Worm (Caenorhabditis elegans) whole organism, L4 larva: Measurements from ENCODE around the gene fil-2.

Source experiments
- D1046.2 ChIP-seq: fragments of 200-800 bp; sonication (Bioruptor generic); IDR thresholded peaks from 2 replicates; pipeline ENCODE4 v1.3.6; 2022; ENCODE audit warnings: missing genetic modification characterization, missing compliant biosample characterization
- F10B5.3 ChIP-seq: sonication (generic microtip); optimal IDR thresholded peaks from 2 replicates; lab custom pipeline; 2016; ENCODE audit warnings: mild to moderate bottlenecking, missing genetic modification characterization, missing compliant biosample characterization
- F37D6.2 ChIP-seq: sonication (generic microtip); optimal IDR thresholded peaks from 2 replicates; lab custom pipeline; 2016; ENCODE audit warnings: mild to moderate bottlenecking, missing genetic modification characterization, missing compliant biosample characterization
- T20F7.1 ChIP-seq: fragments of 200-800 bp; sonication (Bioruptor generic); optimal IDR thresholded peaks from 2 replicates; lab custom pipeline; 2018; ENCODE audit warnings: mild to moderate bottlenecking, missing genetic modification characterization, missing compliant biosample characterization
- aha-1 ChIP-seq: fragments of 150-350 bp; peaks from one replicate; lab custom pipeline; 2014; ENCODE audit warnings: missing biosample characterization, missing genetic modification characterization
- aly-2 ChIP-seq: sonication (generic microtip); optimal IDR thresholded peaks from 2 replicates; lab custom pipeline; 2018; ENCODE audit warnings: missing biosample characterization, missing genetic modification characterization
- ceh-20 ChIP-seq: fragments of 200-800 bp; sonication (Bioruptor generic); IDR thresholded peaks from 2 replicates; pipeline ENCODE4 v1.3.6; 2022; ENCODE audit warnings: missing genetic modification reagents, missing genetic modification characterization, missing compliant biosample characterization
- ceh-82 ChIP-seq: sonication (generic microtip); optimal IDR thresholded peaks from 2 replicates; lab custom pipeline; 2017; ENCODE audit warnings: missing biosample characterization, missing genetic modification characterization
- cey-2 ChIP-seq: sonication (generic microtip); optimal IDR thresholded peaks from 3 replicates; lab custom pipeline; 2017; ENCODE audit warnings: missing genetic modification characterization, mild to moderate bottlenecking, missing compliant biosample characterization, antibody characterized with exemption, borderline replicate concordance; ENCODE audit not compliant: insufficient read depth
- daf-16 ChIP-seq, 3 experiments: sonication (generic microtip); optimal IDR thresholded peaks; 2 replicates each; lab custom pipeline; 2016 to 2017; ENCODE audit warnings: missing genetic modification characterization in 3 of 3, missing genetic modification reagents in 3 of 3, mild to moderate bottlenecking in 2 of 3, missing compliant biosample characterization in 2 of 3, missing biosample characterization in 1 of 3, moderate library complexity in 1 of 3
- dmd-6 ChIP-seq: fragments of 200-800 bp; sonication (Bioruptor generic); IDR thresholded peaks from 2 replicates; pipeline ENCODE4 v1.3.6; 2022; ENCODE audit warnings: missing genetic modification reagents, missing genetic modification characterization, missing compliant biosample characterization
- dve-1 ChIP-seq: sonication (generic microtip); optimal IDR thresholded peaks from 2 replicates; lab custom pipeline; 2017; ENCODE audit warnings: antibody characterized with exemption, mild to moderate bottlenecking, missing genetic modification characterization, missing compliant biosample characterization; ENCODE audit not compliant: insufficient read depth
- gei-8 ChIP-seq: fragments of 200-800 bp; sonication (Bioruptor generic); optimal IDR thresholded peaks from 2 replicates; lab custom pipeline; 2018; ENCODE audit warnings: mild to moderate bottlenecking, missing genetic modification characterization, missing compliant biosample characterization
- hif-1 ChIP-seq, 2 experiments: sonication (generic microtip); optimal IDR thresholded peaks; 2 replicates each; lab custom pipeline; 2016 to 2017; ENCODE audit warnings: missing compliant biosample characterization in 2 of 2, missing genetic modification characterization in 2 of 2, missing genetic modification reagents in 2 of 2, missing genotype in 2 of 2, mild to moderate bottlenecking in 1 of 2
- hlh-11 ChIP-seq: fragments of 200-800 bp; sonication (Bioruptor generic); optimal IDR thresholded peaks from 2 replicates; lab custom pipeline; 2018; ENCODE audit warnings: mild to moderate bottlenecking, missing genetic modification characterization, missing compliant biosample characterization
- hlh-30 ChIP-seq: sonication (generic microtip); optimal IDR thresholded peaks from 2 replicates; lab custom pipeline; 2017; ENCODE audit warnings: antibody characterized with exemption, mild to moderate bottlenecking, missing genetic modification characterization, missing compliant biosample characterization; ENCODE audit not compliant: insufficient read depth
- lin-13 ChIP-seq: fragments of 150-350 bp; optimal IDR thresholded peaks from 2 replicates; lab custom pipeline; 2014; ENCODE audit warnings: missing biosample characterization, missing genetic modification reagents, missing genetic modification characterization
- lsy-2 ChIP-seq, 2 experiments: fragments of 150-350 bp in 1 of 2; sonication (generic microtip) in 1 of 2; optimal IDR thresholded peaks; 2 replicates each; lab custom pipeline; 2014 to 2017; ENCODE audit warnings: missing biosample characterization in 2 of 2, missing genetic modification characterization in 2 of 2
- madf-5 ChIP-seq, 2 experiments: fragments of 200-800 bp; sonication (Bioruptor generic); IDR thresholded peaks; 2 replicates each; pipeline ENCODE4 v1.3.6; 2022; ENCODE audit warnings: missing compliant biosample characterization in 2 of 2, missing genetic modification characterization in 2 of 2
- madf-9 ChIP-seq: fragments of 200-800 bp; sonication (Bioruptor generic); conservative IDR thresholded peaks from 2 replicates; pipeline ENCODE4 v1.3.6; 2022; ENCODE audit warnings: missing genetic modification reagents, missing genetic modification characterization, missing compliant biosample characterization
- mdl-1 ChIP-seq, 2 experiments: fragments of 150-350 bp in 1 of 2; sonication (generic microtip) in 1 of 2; optimal IDR thresholded peaks; 2 replicates each; lab custom pipeline; 2014 to 2017; ENCODE audit warnings: missing biosample characterization in 2 of 2, missing genetic modification characterization in 2 of 2
- mep-1 ChIP-seq: fragments of 150-350 bp; sonication (generic microtip); optimal IDR thresholded peaks from 3 replicates; lab custom pipeline; 2014; ENCODE audit warnings: missing biosample characterization, missing genetic modification characterization
- mes-2 ChIP-seq: sonication (generic microtip); optimal IDR thresholded peaks from 2 replicates; lab custom pipeline; 2016; ENCODE audit warnings: missing genotype, mild to moderate bottlenecking, missing genetic modification characterization, missing compliant biosample characterization; ENCODE audit not compliant: poor library complexity, severe bottlenecking
- mxl-3 ChIP-seq: fragments of 200-800 bp; sonication (Bioruptor generic); optimal IDR thresholded peaks from 2 replicates; lab custom pipeline; 2018; ENCODE audit warnings: mild to moderate bottlenecking, missing genetic modification characterization, missing compliant biosample characterization
- nhr-10 ChIP-seq: fragments of 150-350 bp; optimal IDR thresholded peaks from 2 replicates; lab custom pipeline; 2014; ENCODE audit warnings: missing biosample characterization, missing genetic modification characterization
- nhr-102 ChIP-seq: sonication (generic microtip); optimal IDR thresholded peaks from 2 replicates; lab custom pipeline; 2016; ENCODE audit warnings: mild to moderate bottlenecking, missing genetic modification characterization, moderate library complexity, missing compliant biosample characterization
- nhr-111 ChIP-seq: fragments of 200-800 bp; sonication (Bioruptor generic); optimal IDR thresholded peaks from 2 replicates; lab custom pipeline; 2018; ENCODE audit warnings: mild to moderate bottlenecking, missing genetic modification characterization, missing compliant biosample characterization
- nhr-25 ChIP-seq: sonication (generic microtip); optimal IDR thresholded peaks from 2 replicates; lab custom pipeline; 2017; ENCODE audit warnings: missing genetic modification characterization, mild to moderate bottlenecking, missing compliant biosample characterization, antibody characterized with exemption, moderate library complexity, borderline replicate concordance; ENCODE audit not compliant: insufficient read depth
- nhr-28 ChIP-seq: fragments of 150-350 bp; optimal IDR thresholded peaks from 2 replicates; lab custom pipeline; 2014; ENCODE audit warnings: missing biosample characterization, missing genetic modification characterization
- nhr-41 ChIP-seq: fragments of 200-800 bp; sonication (Bioruptor generic); IDR thresholded peaks from 2 replicates; pipeline ENCODE4 v1.3.6; 2022; ENCODE audit warnings: missing genetic modification reagents, missing genetic modification characterization, missing compliant biosample characterization
- nhr-48 ChIP-seq: sonication (generic microtip); optimal IDR thresholded peaks from 2 replicates; lab custom pipeline; 2016; ENCODE audit warnings: mild to moderate bottlenecking, missing genetic modification characterization, missing compliant biosample characterization
- pha-4 ChIP-seq, 2 experiments: fragments of 150-350 bp in 1 of 2; fragments of 200-800 bp in 1 of 2; sonication (Bioruptor generic) in 1 of 2; IDR thresholded peaks in 1 of 2; optimal IDR thresholded peaks in 1 of 2; 2 replicates each; pipeline versions ENCODE4 v1.3.6 to Lab custom; 2014 to 2022; ENCODE audit warnings: missing genetic modification characterization in 2 of 2, missing genetic modification reagents in 2 of 2, missing biosample characterization in 1 of 2, missing compliant biosample characterization in 1 of 2
- php-3 ChIP-seq: fragments of 200-800 bp; sonication (Bioruptor generic); IDR thresholded peaks from 2 replicates; pipeline ENCODE4 v1.3.6; 2022; ENCODE audit warnings: missing genetic modification reagents, missing genetic modification characterization, missing compliant biosample characterization
- saeg-2 ChIP-seq: fragments of 200-800 bp; sonication (Bioruptor generic); IDR thresholded peaks from 2 replicates; pipeline ENCODE4 v1.3.6; 2022; ENCODE audit warnings: missing genetic modification reagents, missing genetic modification characterization, missing compliant biosample characterization
- sdz-12 ChIP-seq: fragments of 200-800 bp; sonication (Bioruptor generic); optimal IDR thresholded peaks from 2 replicates; lab custom pipeline; 2018; ENCODE audit warnings: mild to moderate bottlenecking, missing genetic modification characterization, missing compliant biosample characterization
- skn-1 ChIP-seq: fragments of 150-350 bp; optimal IDR thresholded peaks from 2 replicates; lab custom pipeline; 2014; ENCODE audit warnings: missing biosample characterization, missing genetic modification characterization
- snpc-1.2 ChIP-seq: fragments of 200-800 bp; sonication (Bioruptor generic); IDR thresholded peaks from 2 replicates; pipeline ENCODE4 v1.3.6; 2022; ENCODE audit warnings: missing genetic modification reagents, missing genetic modification characterization, missing compliant biosample characterization
- spr-1 ChIP-seq: sonication (generic microtip); optimal IDR thresholded peaks from 2 replicates; lab custom pipeline; 2016; ENCODE audit warnings: mild to moderate bottlenecking, missing genetic modification characterization, missing compliant biosample characterization
- tra-1 ChIP-seq: fragments of 200-800 bp; sonication (Bioruptor generic); IDR thresholded peaks from 2 replicates; pipeline ENCODE4 v1.3.6; 2022; ENCODE audit warnings: missing genetic modification reagents, missing genetic modification characterization, missing compliant biosample characterization
- unc-62 ChIP-seq, 3 experiments: fragments of 150-350 bp in 1 of 3; sonication (generic microtip); optimal IDR thresholded peaks in 2 of 3; peaks in 1 of 3; 1 replicate in 1 of 3; 2 replicates in 2 of 3; lab custom pipeline; 2014 to 2017; ENCODE audit warnings: missing biosample characterization in 3 of 3, missing genetic modification characterization in 3 of 3, missing genetic modification reagents in 3 of 3, missing genotype in 1 of 3
- ztf-7 ChIP-seq: fragments of 150-350 bp; optimal IDR thresholded peaks from 2 replicates; lab custom pipeline; 2014; ENCODE audit warnings: missing biosample characterization, missing genetic modification characterization

The fil-2 gene

DNA sequence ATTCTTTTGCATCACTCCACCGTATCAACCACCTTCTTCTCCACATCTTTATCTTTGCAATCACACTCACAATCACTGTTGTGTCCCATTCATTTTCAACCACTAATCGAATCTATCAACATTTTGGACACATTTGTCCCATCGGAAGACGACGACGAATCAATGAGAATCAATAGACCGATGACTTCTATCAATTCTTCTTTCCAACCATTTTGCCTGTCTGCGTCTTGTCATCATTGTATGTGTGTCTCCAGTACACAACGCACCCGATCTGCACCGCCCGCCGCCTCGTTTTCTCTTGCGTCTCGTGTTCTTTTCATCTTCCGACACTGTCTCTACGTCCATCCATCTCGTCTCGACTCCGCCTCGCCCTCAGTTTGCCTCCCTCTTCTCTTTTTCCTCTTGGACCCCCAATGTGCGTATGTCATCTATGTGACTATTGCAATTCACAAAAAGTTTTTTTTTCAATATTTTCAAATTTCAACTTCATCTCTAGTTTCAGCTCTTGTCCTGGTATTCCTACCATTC, 32.3 kb upstream of the fil-2 start, which contains the start of gene dmd-7 (continued):
- TF ChIP-seq skn-1 (tag; lab: Kevin White, UChicago) (no peak), T20F7.1 (GFP tag; lab: Kevin White, UChicago) (no peak), sdz-12 (no peak), lin-13 (peak; percentile 68), madf-9 (peak; percentile 49; the same call in 1 of the 2 replicates), nhr-111 (GFP tag; lab: Kevin White, UChicago) (no peak), nhr-41 (GFP tag; lab: Robert Waterston, UW) (no peak), D1046.2 (GFP tag; lab: Robert Waterston, UW) (no peak), F10B5.3 (tag; lab: Kevin White, UChicago) (no peak)

DNA sequence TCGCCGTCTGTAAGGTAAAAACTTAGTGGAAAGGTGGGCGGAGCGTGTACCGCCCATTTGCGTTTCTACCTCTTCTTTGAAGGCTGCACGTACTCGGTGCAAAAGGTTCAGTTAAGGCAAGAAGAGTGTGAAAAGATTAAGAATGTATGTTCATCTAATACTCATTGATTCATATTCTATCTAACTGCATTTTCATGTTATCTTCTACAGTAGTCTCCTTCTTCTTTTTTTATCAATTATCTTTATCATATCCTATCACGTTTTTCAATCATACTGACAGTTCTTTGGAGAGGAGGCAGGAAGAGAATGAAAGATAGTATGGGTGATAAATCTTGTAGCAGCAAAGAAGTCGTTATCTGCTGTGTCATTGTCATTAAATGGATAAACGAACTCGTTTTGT, 31.4 kb upstream of the fil-2 start:
- no peak for TF ChIP-seq F37D6.2 (tag; lab: Kevin White, UChicago)
- TF ChIP-seq nhr-25 (tag; lab: Kevin White, UChicago) = peak; percentile 65
- TF ChIP-seq hlh-30 (tag; lab: Kevin White, UChicago) = peak; percentile 67
- TF ChIP-seq aha-1 (tag; lab: Kevin White, UChicago) = peak; percentile 100
- TF ChIP-seq php-3 = peak; percentile 63; the same call in 1 of the 2 replicates
- peak; percentile 86 for TF ChIP-seq nhr-28 (tag; lab: Kevin White, UChicago)
- TF ChIP-seq mdl-1 (tag; optimal IDR thresholded peaks at IDR 0.05; lab: Kevin White, UChicago) = peak; percentile 31 to 86
- peak; percentile 71 for TF ChIP-seq ceh-20 (GFP tag; lab: Robert Waterston, UW)
- peak; percentile 29 for TF ChIP-seq nhr-10 (tag; lab: Kevin White, UChicago)
- TF ChIP-seq hlh-11 (tag; lab: Kevin White, UChicago) = peak; percentile 88
- TF ChIP-seq dve-1 (tag; lab: Kevin White, UChicago) = peak; percentile 91
- peak; percentile 4 for TF ChIP-seq nhr-102 (tag; lab: Kevin White, UChicago)
- TF ChIP-seq hif-1 (tag; optimal IDR thresholded peaks at IDR 0.05; lab: Kevin White, UChicago) = peak; percentile 86 to 97
- peak in 1 of 2 experiments; percentile 75 for TF ChIP-seq lsy-2 (tag; optimal IDR thresholded peaks at IDR 0.05; lab: Kevin White, UChicago)
- TF ChIP-seq mep-1 (tag; lab: Kevin White, UChicago) = peak; percentile 33
- TF ChIP-seq pha-4 (GFP tag; IDR thresholded peaks at IDR 0.05; lab: Robert Waterston, UW) = no peak
- no peak for TF ChIP-seq pha-4 (tag; optimal IDR thresholded peaks at IDR 0.05; lab: Kevin White, UChicago)
- no peak for TF ChIP-seq madf-5 (GFP tag; IDR thresholded peaks at IDR 0.05; lab: Robert Waterston, UW)
- TF ChIP-seq gei-8 (GFP tag; lab: Kevin White, UChicago) = peak; percentile 76
- no peak for TF ChIP-seq aly-2 (tag; lab: Kevin White, UChicago)
- TF ChIP-seq ztf-7 (tag; lab: Kevin White, UChicago) = no peak
- TF ChIP-seq unc-62 (GFP tag; optimal IDR thresholded peaks at IDR 0.05 in 1 of 2; lab: Kevin White, UChicago) = peak in 1 of 2 experiments; percentile 98
- TF ChIP-seq unc-62 (tag; optimal IDR thresholded peaks at IDR 0.05; lab: Kevin White, UChicago) = no peak
- TF ChIP-seq mes-2 (tag; lab: Kevin White, UChicago) = peak; percentile 39
- peak; percentile 20 for TF ChIP-seq spr-1
- TF ChIP-seq nhr-48 (tag; lab: Kevin White, UChicago) = peak; percentile 99
- peak; percentile 97 for TF ChIP-seq dmd-6
- TF ChIP-seq tra-1 = peak; percentile 41; the same call in 1 of the 2 replicates
- no peak for TF ChIP-seq daf-16 (GFP tag; optimal IDR thresholded peaks at IDR 0.05; lab: Kevin White, UChicago)
- TF ChIP-seq daf-16 (tag; optimal IDR thresholded peaks at IDR 0.05; lab: Kevin White, UChicago) = peak; percentile 7
- peak; percentile 78 for TF ChIP-seq mxl-3 (GFP tag; lab: Kevin White, UChicago)
- no peak for TF ChIP-seq ceh-82 (tag; lab: Kevin White, UChicago)
- peak; percentile 91 for TF ChIP-seq cey-2
- TF ChIP-seq saeg-2 (GFP tag; lab: Robert Waterston, UW) = 0 out of 2 replicates have a peak, but pooled peaks have one; percentile 15
- no peak for TF ChIP-seq snpc-1.2
